Worm (Caenorhabditis elegans) whole organism, L4 larva: ENCODE results near the gene C12D12.3.

ENCODE experiments used
- D1046.2 ChIP-seq: fragments of 200-800 bp; sonication (Bioruptor generic); IDR thresholded peaks from 2 replicates; pipeline ENCODE4 v1.3.6; 2022; ENCODE audit warnings: missing genetic modification characterization, missing compliant biosample characterization
- F26F4.8 ChIP-seq: fragments of 200-800 bp; sonication (Bioruptor generic); conservative IDR thresholded peaks from 2 replicates; pipeline ENCODE4 v1.3.6; 2022; ENCODE audit warnings: missing genetic modification characterization, missing compliant biosample characterization
- F49E8.2 ChIP-seq: sonication (generic microtip); optimal IDR thresholded peaks from 2 replicates; lab custom pipeline; 2016; ENCODE audit warnings: missing compliant biosample characterization, mild to moderate bottlenecking, missing genetic modification characterization, borderline replicate concordance
- R02D3.7 ChIP-seq: fragments of 150-350 bp; sonication (generic microtip); optimal IDR thresholded peaks from 3 replicates; lab custom pipeline; 2014; ENCODE audit warnings: missing biosample characterization, missing genetic modification characterization
- T26A8.4 ChIP-seq: fragments of 200-800 bp; sonication (Bioruptor generic); IDR thresholded peaks from 2 replicates; pipeline ENCODE4 v1.3.6; 2022; ENCODE audit warnings: missing genetic modification characterization, missing compliant biosample characterization
- Y105C5A.15 ChIP-seq: fragments of 200-800 bp; sonication (Bioruptor generic); IDR thresholded peaks from 2 replicates; pipeline ENCODE4 v1.3.6; 2022; ENCODE audit warnings: missing genetic modification characterization, missing compliant biosample characterization
- Y48G9A.11 ChIP-seq: fragments of 200-800 bp; sonication (Bioruptor generic); IDR thresholded peaks from 2 replicates; pipeline ENCODE4 v1.3.6; 2022; ENCODE audit warnings: missing genetic modification reagents, missing genetic modification characterization, missing compliant biosample characterization
- Y5F2A.4 ChIP-seq: fragments of 200-800 bp; sonication (Bioruptor generic); optimal IDR thresholded peaks from 2 replicates; lab custom pipeline; 2018; ENCODE audit warnings: mild to moderate bottlenecking, missing genetic modification characterization, missing compliant biosample characterization
- Y75B8A.6 ChIP-seq: fragments of 200-800 bp; sonication (Bioruptor generic); IDR thresholded peaks from 2 replicates; pipeline ENCODE4 v1.3.6; 2022; ENCODE audit warnings: missing genetic modification reagents, missing genetic modification characterization, missing compliant biosample characterization
- ZK337.2 ChIP-seq: fragments of 200-800 bp; sonication (Bioruptor generic); IDR thresholded peaks from 2 replicates; pipeline ENCODE4 v1.3.6; 2022; ENCODE audit warnings: missing genetic modification reagents, missing genetic modification characterization, missing compliant biosample characterization
- ZK546.5 ChIP-seq, 2 experiments: sonication (generic microtip); optimal IDR thresholded peaks; 2 replicates each; lab custom pipeline; 2017; ENCODE audit warnings: missing biosample characterization in 2 of 2, missing genetic modification characterization in 2 of 2
- arid-1 ChIP-seq: fragments of 200-800 bp; sonication (Bioruptor generic); conservative IDR thresholded peaks from 2 replicates; pipeline ENCODE4 v1.3.6; 2022; ENCODE audit warnings: missing genetic modification reagents, missing genetic modification characterization, missing compliant biosample characterization
- attf-4 ChIP-seq: sonication (generic microtip); optimal IDR thresholded peaks from 3 replicates; lab custom pipeline; 2017; ENCODE audit warnings: missing biosample characterization, missing genetic modification characterization
- ceh-20 ChIP-seq: fragments of 200-800 bp; sonication (Bioruptor generic); IDR thresholded peaks from 2 replicates; pipeline ENCODE4 v1.3.6; 2022; ENCODE audit warnings: missing genetic modification reagents, missing genetic modification characterization, missing compliant biosample characterization
- ceh-82 ChIP-seq: sonication (generic microtip); optimal IDR thresholded peaks from 2 replicates; lab custom pipeline; 2017; ENCODE audit warnings: missing biosample characterization, missing genetic modification characterization
- ctbp-1 ChIP-seq: fragments of 200-800 bp; sonication (Bioruptor generic); IDR thresholded peaks from 2 replicates; pipeline ENCODE4 v1.3.6; 2022; ENCODE audit warnings: missing genetic modification reagents, missing genetic modification characterization, missing compliant biosample characterization
- dmd-9 ChIP-seq: fragments of 200-800 bp; sonication (Bioruptor generic); IDR thresholded peaks from 2 replicates; pipeline ENCODE4 v1.3.6; 2022; ENCODE audit warnings: missing genetic modification reagents, missing genetic modification characterization, missing compliant biosample characterization
- dpl-1 ChIP-seq: fragments of 150-350 bp; optimal IDR thresholded peaks from 2 replicates; lab custom pipeline; 2014; ENCODE audit warnings: missing biosample characterization, missing genetic modification reagents, missing genetic modification characterization
- duxl-1 ChIP-seq: sonication (generic microtip); optimal IDR thresholded peaks from 2 replicates; lab custom pipeline; 2016; ENCODE audit warnings: mild to moderate bottlenecking, missing genetic modification characterization, moderate library complexity, missing compliant biosample characterization; ENCODE audit not compliant: poor library complexity
- fos-1 ChIP-seq: fragments of 150-350 bp; optimal IDR thresholded peaks from 2 replicates; lab custom pipeline; 2014; ENCODE audit warnings: missing biosample characterization, missing genetic modification characterization
- gei-8 ChIP-seq: fragments of 200-800 bp; sonication (Bioruptor generic); optimal IDR thresholded peaks from 2 replicates; lab custom pipeline; 2018; ENCODE audit warnings: mild to moderate bottlenecking, missing genetic modification characterization, missing compliant biosample characterization
- hif-1 ChIP-seq, 2 experiments: sonication (generic microtip); optimal IDR thresholded peaks; 2 replicates each; lab custom pipeline; 2016 to 2017; ENCODE audit warnings: missing compliant biosample characterization in 2 of 2, missing genetic modification characterization in 2 of 2, missing genetic modification reagents in 2 of 2, missing genotype in 2 of 2, mild to moderate bottlenecking in 1 of 2
- hmg-1.1 ChIP-seq: fragments of 200-800 bp; sonication (Bioruptor generic); IDR thresholded peaks from 2 replicates; pipeline ENCODE4 v1.3.6; 2022; ENCODE audit warnings: missing genetic modification reagents, missing genetic modification characterization, missing compliant biosample characterization
- jun-1 ChIP-seq: fragments of 150-350 bp; optimal IDR thresholded peaks from 2 replicates; lab custom pipeline; 2014; ENCODE audit warnings: missing biosample characterization, missing genetic modification reagents, missing genetic modification characterization
- lin-1 ChIP-seq: fragments of 200-800 bp; sonication (Bioruptor generic); IDR thresholded peaks from 2 replicates; pipeline ENCODE4 v1.3.6; 2022; ENCODE audit warnings: missing genetic modification reagents, missing genetic modification characterization, missing compliant biosample characterization
- lin-39 ChIP-seq: fragments of 150-350 bp; optimal IDR thresholded peaks from 2 replicates; lab custom pipeline; 2014; ENCODE audit warnings: missing biosample characterization, missing genetic modification reagents, missing genetic modification characterization
- lir-3 ChIP-seq: sonication (generic microtip); optimal IDR thresholded peaks from 2 replicates; lab custom pipeline; 2016; ENCODE audit warnings: mild to moderate bottlenecking, missing genetic modification characterization, missing compliant biosample characterization
- lsy-2 ChIP-seq, 2 experiments: fragments of 150-350 bp in 1 of 2; sonication (generic microtip) in 1 of 2; optimal IDR thresholded peaks; 2 replicates each; lab custom pipeline; 2014 to 2017; ENCODE audit warnings: missing biosample characterization in 2 of 2, missing genetic modification characterization in 2 of 2
- madf-5 ChIP-seq, 2 experiments: fragments of 200-800 bp; sonication (Bioruptor generic); IDR thresholded peaks; 2 replicates each; pipeline ENCODE4 v1.3.6; 2022; ENCODE audit warnings: missing compliant biosample characterization in 2 of 2, missing genetic modification characterization in 2 of 2
- mdt-29 ChIP-seq: fragments of 200-800 bp; sonication (Bioruptor generic); IDR thresholded peaks from 2 replicates; pipeline ENCODE4 v1.3.6; 2022; ENCODE audit warnings: missing genetic modification reagents, missing genetic modification characterization, missing compliant biosample characterization
- mxl-2 ChIP-seq: fragments of 200-800 bp; sonication (Bioruptor generic); conservative IDR thresholded peaks from 2 replicates; pipeline ENCODE4 v1.3.6; 2022; ENCODE audit warnings: missing genetic modification reagents, missing genetic modification characterization, missing compliant biosample characterization
- mxl-3 ChIP-seq: fragments of 200-800 bp; sonication (Bioruptor generic); optimal IDR thresholded peaks from 2 replicates; lab custom pipeline; 2018; ENCODE audit warnings: mild to moderate bottlenecking, missing genetic modification characterization, missing compliant biosample characterization
- nhr-10 ChIP-seq: fragments of 150-350 bp; optimal IDR thresholded peaks from 2 replicates; lab custom pipeline; 2014; ENCODE audit warnings: missing biosample characterization, missing genetic modification characterization
- nhr-102 ChIP-seq: sonication (generic microtip); optimal IDR thresholded peaks from 2 replicates; lab custom pipeline; 2016; ENCODE audit warnings: mild to moderate bottlenecking, missing genetic modification characterization, moderate library complexity, missing compliant biosample characterization
- nhr-11 ChIP-seq: fragments of 150-350 bp; optimal IDR thresholded peaks from 2 replicates; lab custom pipeline; 2014; ENCODE audit warnings: missing biosample characterization, missing genetic modification characterization
- nhr-111 ChIP-seq: fragments of 200-800 bp; sonication (Bioruptor generic); optimal IDR thresholded peaks from 2 replicates; lab custom pipeline; 2018; ENCODE audit warnings: mild to moderate bottlenecking, missing genetic modification characterization, missing compliant biosample characterization
- nhr-28 ChIP-seq: fragments of 150-350 bp; optimal IDR thresholded peaks from 2 replicates; lab custom pipeline; 2014; ENCODE audit warnings: missing biosample characterization, missing genetic modification characterization
- nhr-48 ChIP-seq: sonication (generic microtip); optimal IDR thresholded peaks from 2 replicates; lab custom pipeline; 2016; ENCODE audit warnings: mild to moderate bottlenecking, missing genetic modification characterization, missing compliant biosample characterization
- nhr-6 ChIP-seq: fragments of 150-350 bp; optimal IDR thresholded peaks from 2 replicates; lab custom pipeline; 2014; ENCODE audit warnings: missing biosample characterization, missing genetic modification characterization
- nhr-76 ChIP-seq: fragments of 150-350 bp; optimal IDR thresholded peaks from 2 replicates; lab custom pipeline; 2014; ENCODE audit warnings: missing biosample characterization, missing genetic modification characterization
- nhr-77 ChIP-seq: fragments of 150-350 bp; optimal IDR thresholded peaks from 2 replicates; lab custom pipeline; 2014; ENCODE audit warnings: missing biosample characterization, missing genetic modification characterization
- pha-4 ChIP-seq, 2 experiments: fragments of 150-350 bp in 1 of 2; fragments of 200-800 bp in 1 of 2; sonication (Bioruptor generic) in 1 of 2; IDR thresholded peaks in 1 of 2; optimal IDR thresholded peaks in 1 of 2; 2 replicates each; pipeline versions ENCODE4 v1.3.6 to Lab custom; 2014 to 2022; ENCODE audit warnings: missing genetic modification characterization in 2 of 2, missing genetic modification reagents in 2 of 2, missing biosample characterization in 1 of 2, missing compliant biosample characterization in 1 of 2
- php-3 ChIP-seq: fragments of 200-800 bp; sonication (Bioruptor generic); IDR thresholded peaks from 2 replicates; pipeline ENCODE4 v1.3.6; 2022; ENCODE audit warnings: missing genetic modification reagents, missing genetic modification characterization, missing compliant biosample characterization
- pqm-1 ChIP-seq: sonication (generic microtip); optimal IDR thresholded peaks from 2 replicates; lab custom pipeline; 2017; ENCODE audit warnings: missing biosample characterization, missing genetic modification characterization
- rbr-2 ChIP-seq: sonication (generic microtip); optimal IDR thresholded peaks from 2 replicates; lab custom pipeline; 2016; ENCODE audit warnings: missing genotype, missing genetic modification characterization, missing compliant biosample characterization
- saeg-2 ChIP-seq: fragments of 200-800 bp; sonication (Bioruptor generic); IDR thresholded peaks from 2 replicates; pipeline ENCODE4 v1.3.6; 2022; ENCODE audit warnings: missing genetic modification reagents, missing genetic modification characterization, missing compliant biosample characterization
- sdz-12 ChIP-seq: fragments of 200-800 bp; sonication (Bioruptor generic); optimal IDR thresholded peaks from 2 replicates; lab custom pipeline; 2018; ENCODE audit warnings: mild to moderate bottlenecking, missing genetic modification characterization, missing compliant biosample characterization
- spr-3 ChIP-seq: fragments of 200-800 bp; sonication (Bioruptor generic); optimal IDR thresholded peaks from 2 replicates; lab custom pipeline; 2018; ENCODE audit warnings: mild to moderate bottlenecking, missing genetic modification characterization, missing compliant biosample characterization
- tra-1 ChIP-seq: fragments of 200-800 bp; sonication (Bioruptor generic); IDR thresholded peaks from 2 replicates; pipeline ENCODE4 v1.3.6; 2022; ENCODE audit warnings: missing genetic modification reagents, missing genetic modification characterization, missing compliant biosample characterization
- zag-1 ChIP-seq: fragments of 150-350 bp; optimal IDR thresholded peaks from 2 replicates; lab custom pipeline; 2014; ENCODE audit warnings: missing biosample characterization, missing genetic modification characterization
- zip-11 ChIP-seq: fragments of 200-800 bp; sonication (Bioruptor generic); IDR thresholded peaks from 2 replicates; pipeline ENCODE4 v1.3.6; 2022; ENCODE audit warnings: missing genetic modification characterization, missing compliant biosample characterization

C12D12.3 gene

DNA sequence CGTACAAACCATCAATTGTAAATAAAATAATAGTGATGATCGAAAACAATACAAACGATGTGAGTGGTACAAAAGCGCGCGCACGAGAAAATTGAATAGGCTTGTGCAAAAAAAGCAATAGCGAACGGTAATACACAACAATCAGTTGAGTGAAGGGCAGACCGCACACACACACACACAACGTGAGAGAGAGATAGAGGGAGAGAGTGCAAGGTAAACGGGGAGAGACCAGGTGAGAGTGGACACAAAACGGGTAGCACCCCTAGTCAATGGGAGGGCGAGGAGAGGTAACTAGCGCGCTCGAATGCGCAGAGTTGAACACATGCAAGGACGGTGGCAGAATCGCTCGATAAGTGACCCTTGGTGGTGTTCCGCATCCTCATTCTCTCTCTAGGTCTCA lies 16.9 kb upstream of the C12D12.3 start (continued):
- TF ChIP-seq nhr-28 (tag; lab: Kevin White, UChicago) (peak; percentile 87), gei-8 (GFP tag; lab: Kevin White, UChicago) (no peak), pha-4 (GFP tag; IDR thresholded peaks at IDR 0.05; lab: Robert Waterston, UW) (no peak), pha-4 (tag; optimal IDR thresholded peaks at IDR 0.05; lab: Kevin White, UChicago) (peak; percentile 95), nhr-10 (no peak), php-3 (GFP tag; lab: Robert Waterston, UW) (no peak), sdz-12 (GFP tag; lab: Kevin White, UChicago) (no peak), duxl-1 (no peak), nhr-77 (tag; lab: Kevin White, UChicago) (no peak), tra-1 (no peak), attf-4 (tag; lab: Kevin White, UChicago) (no peak), nhr-48 (no peak), nhr-11 (no peak), spr-3 (GFP tag; lab: Kevin White, UChicago) (no peak), nhr-111 (GFP tag; lab: Kevin White, UChicago) (no peak), Y5F2A.4 (no peak), jun-1 (no peak), madf-5 (GFP tag; IDR thresholded peaks at IDR 0.05; lab: Robert Waterston, UW) (no peak), nhr-102 (peak; percentile 2), F26F4.8 (GFP tag; lab: Robert Waterston, UW) (no peak), ZK337.2 (GFP tag; lab: Robert Waterston, UW) (no peak), fos-1 (no peak), nhr-6 (tag; lab: Kevin White, UChicago) (peak; percentile 55), dpl-1 (GFP tag; lab: Kevin White, UChicago) (no peak), lin-1 (GFP tag; lab: Robert Waterston, UW) (peak; percentile 52; the same call in 1 of the 2 replicates), arid-1 (GFP tag; lab: Robert Waterston, UW) (no peak), ZK546.5 (tag; optimal IDR thresholded peaks at IDR 0.05; lab: Kevin White, UChicago) (no peak), zag-1 (tag; lab: Kevin White, UChicago) (no peak), ceh-82 (tag; lab: Kevin White, UChicago) (no peak), pqm-1 (tag; lab: Kevin White, UChicago) (peak; percentile 34), rbr-2 (tag; lab: Kevin White, UChicago) (peak; percentile 30), mxl-3 (peak; percentile 60), dmd-9 (GFP tag; lab: Robert Waterston, UW) (no peak), mxl-2 (GFP tag; lab: Robert Waterston, UW) (no peak), lin-39 (tag; lab: Kevin White, UChicago) (no peak), hif-1 (tag; optimal IDR thresholded peaks at IDR 0.05; lab: Kevin White, UChicago) (peak in 1 of 2 experiments; percentile 4), ceh-20 (no peak), hmg-1.1 (GFP tag; lab: Robert Waterston, UW) (0 out of 2 replicates have a peak, but pooled peaks have one; percentile 53), lir-3 (tag; lab: Kevin White, UChicago) (no peak), nhr-76 (no peak), lsy-2 (tag; optimal IDR thresholded peaks at IDR 0.05; lab: Kevin White, UChicago) (no peak), mdt-29 (GFP tag; lab: Robert Waterston, UW) (no peak), Y75B8A.6 (GFP tag; lab: Robert Waterston, UW) (no peak), R02D3.7 (tag; lab: Kevin White, UChicago) (no peak), D1046.2 (GFP tag; lab: Robert Waterston, UW) (no peak), T26A8.4 (GFP tag; lab: Robert Waterston, UW) (no peak), saeg-2 (no peak), F49E8.2 (tag; lab: Kevin White, UChicago) (no peak), zip-11 (GFP tag; lab: Robert Waterston, UW) (no peak), Y48G9A.11 (GFP tag; lab: Robert Waterston, UW) (no peak), ctbp-1 (no peak), Y105C5A.15 (GFP tag; lab: Robert Waterston, UW) (0 out of 2 replicates have a peak, but pooled peaks have one; percentile 39)
